Fruit fly (Drosophila melanogaster): ENCODE data around the gene CG14969.

The CG14969 gene

dm6 chr3L:3373994-3374623 lies 39.3 kb upstream of the CG14969 start, which contains the start of the genes Ythdc1 and CG12010 (continued):
- TF ChIP-seq MESR4 (GFP tag; optimal IDR thresholded peaks at IDR 0.05) (peak; percentile 95), CG2116 (GFP tag; optimal IDR thresholded peaks at IDR 0.05) (peak; percentile 76), caup (GFP tag; optimal IDR thresholded peaks at IDR 0.05; ENCODE audit: severe bottlenecking) (no peak), MTF-1 (GFP tag; optimal IDR thresholded peaks at IDR 0.05; ENCODE audit: borderline replicate concordance) (no peak), Hand (GFP tag; optimal IDR thresholded peaks at IDR 0.05) (no peak), CG3838 (GFP tag; optimal IDR thresholded peaks at IDR 0.05) (no peak), CG9817 (tag; optimal IDR thresholded peaks at IDR 0.05) (no peak), CG30431 (GFP tag; optimal IDR thresholded peaks at IDR 0.05) (no peak), Gsc (GFP tag; IDR thresholded peaks at IDR 0.05) (no peak), run (tag; optimal IDR thresholded peaks at IDR 0.05) (no peak), CG2199 (GFP tag; IDR thresholded peaks at IDR 0.05) (no peak), CG7928 (GFP tag; optimal IDR thresholded peaks at IDR 0.05) (no peak), Hsf (GFP tag; optimal IDR thresholded peaks at IDR 0.05) (no peak), CG4730 (GFP tag; IDR thresholded peaks at IDR 0.05) (no peak), CG14667 (GFP tag; IDR thresholded peaks at IDR 0.05) (no peak), ERR (GFP tag; optimal IDR thresholded peaks at IDR 0.05) (no peak), CG12744 (GFP tag; optimal IDR thresholded peaks at IDR 0.05) (no peak), CG34376 (GFP tag; optimal IDR thresholded peaks at IDR 0.05) (no peak), lilli (GFP tag; optimal IDR thresholded peaks at IDR 0.05) (no peak), CG32532 (GFP tag; IDR thresholded peaks at IDR 0.05) (peak; percentile 43; the same call in 1 of the 2 replicates), Sin3A (optimal IDR thresholded peaks at IDR 0.05) (peak; percentile 84), bbx (GFP tag; IDR thresholded peaks at IDR 0.05; ENCODE audit: partially characterized antibody) (peak; percentile 93), trh (GFP tag; optimal IDR thresholded peaks at IDR 0.05) (no peak), her (GFP tag; optimal IDR thresholded peaks at IDR 0.05) (no peak), eve (GFP tag; optimal IDR thresholded peaks at IDR 0.05) (no peak), schlank (tag; optimal IDR thresholded peaks at IDR 0.05) (no peak), mld (GFP tag; IDR thresholded peaks at IDR 0.05; ENCODE audit: partially characterized antibody) (peak; percentile 71; the same call in 2 of the 3 replicates), CG6654 (GFP tag; optimal IDR thresholded peaks at IDR 0.05) (no peak), ttk (GFP tag; IDR thresholded peaks at IDR 0.05) (no peak), sr (GFP tag; IDR thresholded peaks at IDR 0.05) (no peak; the same call in 1 of the 3 replicates), ftz-f1 (GFP tag; optimal IDR thresholded peaks at IDR 0.05) (peak; percentile 23), Poxn (GFP tag; IDR thresholded peaks at IDR 0.05) (no peak), CG11456 (GFP tag; IDR thresholded peaks at IDR 0.05) (no peak), GATAe (GFP tag; conservative IDR thresholded peaks at IDR 0.05) (no peak), scrt (GFP tag; optimal IDR thresholded peaks at IDR 0.05) (peak; percentile 84), Usf (GFP tag; optimal IDR thresholded peaks at IDR 0.05) (no peak), phol (tag; optimal IDR thresholded peaks at IDR 0.05) (peak; percentile 88), Oaz (GFP tag; IDR thresholded peaks at IDR 0.05) (no peak), shn (GFP tag; optimal IDR thresholded peaks at IDR 0.05) (no peak), CG4820 (GFP tag; optimal IDR thresholded peaks at IDR 0.05) (no peak), CG8388 (GFP tag; optimal IDR thresholded peaks at IDR 0.05) (no peak), trem (tag; optimal IDR thresholded peaks at IDR 0.05) (peak; percentile 68), unc-4 (GFP tag; IDR thresholded peaks at IDR 0.05; ENCODE audit: partially characterized antibody) (peak; percentile 85), dysf (GFP tag; IDR thresholded peaks at IDR 0.05) (peak; percentile 8; the same call in 1 of the 3 replicates), klu (GFP tag; IDR thresholded peaks at IDR 0.05) (peak; percentile 6; the same call in 1 of the 2 replicates), Hey (tag; optimal IDR thresholded peaks at IDR 0.05) (no peak), Jarid2 (GFP tag; optimal IDR thresholded peaks at IDR 0.05) (no peak), CG2889 (GFP tag; IDR thresholded peaks at IDR 0.05) (no peak), slp2 (GFP tag; optimal IDR thresholded peaks at IDR 0.05) (no peak), CG1024 (GFP tag; IDR thresholded peaks at IDR 0.05) (0 out of 2 replicates have a peak, but pooled peaks have one; percentile 7), CG30020 (tag; optimal IDR thresholded peaks at IDR 0.05) (no peak)
